Fruit fly (Drosophila melanogaster) S2 (cell line): ENCODE measurements around the gene in.

Experiments
- CG8478 ChIP-seq: fragments of >200 bp; optimal IDR thresholded peaks from 2 replicates; lab custom pipeline; 2018
- CTCF ChIP-seq, 2 experiments: fragments of >200 bp; optimal IDR thresholded peaks; 2 replicates each; lab custom pipeline; 2018

dm6 chr3L:20410780-20411179, 43.8 kb downstream of the in start:
- no peak for TF ChIP-seq CTCF (optimal IDR thresholded peaks at IDR 0.05; lab: Kevin White, UChicago)
- no peak for TF ChIP-seq CG8478 (lab: Kevin White, UChicago)
